Fruit fly (Drosophila melanogaster): Measurements from ENCODE around the gene Snoo.
A peak's percentile ranks its signal among the peaks of the same experiment; 100 is the strongest.

The Snoo gene

dm6 chr2L:8009283-8010211 is 25.6 kb upstream of the Snoo start, which contains the start of gene CG12560 (continued):
- no peak for TF ChIP-seq CG9817 (tag; optimal IDR thresholded peaks at IDR 0.05)
- TF ChIP-seq Tbp (GFP tag; optimal IDR thresholded peaks at IDR 0.05) = no peak
- no peak for TF ChIP-seq Dek (tag; optimal IDR thresholded peaks at IDR 0.05)
- no peak for TF ChIP-seq tup (GFP tag; optimal IDR thresholded peaks at IDR 0.05)
- TF ChIP-seq scrt (GFP tag; optimal IDR thresholded peaks at IDR 0.05) = no peak
- TF ChIP-seq Fer1 (GFP tag; optimal IDR thresholded peaks at IDR 0.05) = no peak
- no peak for TF ChIP-seq CG13424 (tag; optimal IDR thresholded peaks at IDR 0.05)
- TF ChIP-seq Side (GFP tag; optimal IDR thresholded peaks at IDR 0.05) = no peak
- no peak for TF ChIP-seq ro (GFP tag; IDR thresholded peaks at IDR 0.05)
- TF ChIP-seq CG15073 (GFP tag; optimal IDR thresholded peaks at IDR 0.05) = no peak
- TF ChIP-seq gcm2 (GFP tag; optimal IDR thresholded peaks at IDR 0.05) = no peak
- TF ChIP-seq cad (GFP tag; optimal IDR thresholded peaks at IDR 0.05) = no peak
- no peak for TF ChIP-seq Aef1 (GFP tag; IDR thresholded peaks at IDR 0.05)
- no peak for TF ChIP-seq insv (GFP tag; optimal IDR thresholded peaks at IDR 0.05)
- TF ChIP-seq Dip2 (GFP tag; IDR thresholded peaks at IDR 0.05) = no peak
- no peak for TF ChIP-seq CG8290 (GFP tag; optimal IDR thresholded peaks at IDR 0.05)
- peak in 1 of 2 experiments; percentile 11 for TF ChIP-seq CG8290 (tag; optimal IDR thresholded peaks at IDR 0.05)
- peak in 1 of 2 experiments; percentile 22 for TF ChIP-seq Hr51 (GFP tag; optimal IDR thresholded peaks at IDR 0.05)
- TF ChIP-seq CG3838 (GFP tag; optimal IDR thresholded peaks at IDR 0.05) = peak; percentile 15
- peak; percentile 29 for TF ChIP-seq Ptx1 (GFP tag; IDR thresholded peaks at IDR 0.05)
- no peak for TF ChIP-seq crc (GFP tag; optimal IDR thresholded peaks at IDR 0.05)
- no peak for TF ChIP-seq pb (GFP tag; optimal IDR thresholded peaks at IDR 0.05)
- peak; percentile 43; the same call in 1 of the 3 replicates for TF ChIP-seq tgo (GFP tag; IDR thresholded peaks at IDR 0.05)
- TF ChIP-seq sisA (GFP tag; IDR thresholded peaks at IDR 0.05) = no peak
- no peak for TF ChIP-seq CG18619 (GFP tag; optimal IDR thresholded peaks at IDR 0.05)
- TF ChIP-seq nom (GFP tag; optimal IDR thresholded peaks at IDR 0.05) = peak; percentile 58
- no peak for TF ChIP-seq CG31441 (GFP tag; IDR thresholded peaks at IDR 0.05)
- no peak for TF ChIP-seq CG18262 (tag; optimal IDR thresholded peaks at IDR 0.05)
- TF ChIP-seq CG3065 (GFP tag; optimal IDR thresholded peaks at IDR 0.05) = no peak
- no peak for TF ChIP-seq CG12104 (GFP tag; optimal IDR thresholded peaks at IDR 0.05)
- TF ChIP-seq CrebB (tag; optimal IDR thresholded peaks at IDR 0.05) = peak; percentile 13
- no peak for TF ChIP-seq CG17361 (GFP tag; IDR thresholded peaks at IDR 0.05)
- TF ChIP-seq CG11504 (tag; optimal IDR thresholded peaks at IDR 0.05) = peak; percentile 64
- peak; percentile 25 for TF ChIP-seq CG2678 (tag; optimal IDR thresholded peaks at IDR 0.05)
- no peak for TF ChIP-seq Mes4 (GFP tag; optimal IDR thresholded peaks at IDR 0.05)
- no peak for TF ChIP-seq CG12071 (GFP tag; optimal IDR thresholded peaks at IDR 0.05)
- TF ChIP-seq disco-r (GFP tag; optimal IDR thresholded peaks at IDR 0.05) = no peak
- no peak for TF ChIP-seq CG12236 (GFP tag; optimal IDR thresholded peaks at IDR 0.05)
- TF ChIP-seq fru (optimal IDR thresholded peaks at IDR 0.05) = no peak
- TF ChIP-seq amos (GFP tag; IDR thresholded peaks at IDR 0.05; ENCODE audit: partially characterized antibody) = no peak; the same call in 1 of the 2 replicates
- no peak for TF ChIP-seq CG6254 (GFP tag; optimal IDR thresholded peaks at IDR 0.05)
- no peak for TF ChIP-seq Hr3 (GFP tag; optimal IDR thresholded peaks at IDR 0.05)
- no peak for TF ChIP-seq D (optimal IDR thresholded peaks at IDR 0.05)
- TF ChIP-seq D (GFP tag; optimal IDR thresholded peaks at IDR 0.05) = no peak
- no peak for TF ChIP-seq ewg (GFP tag; optimal IDR thresholded peaks at IDR 0.05)
- no peak for TF ChIP-seq CG8924 (tag; optimal IDR thresholded peaks at IDR 0.05)
- no peak for TF ChIP-seq Six4 (GFP tag; optimal IDR thresholded peaks at IDR 0.05)
- TF ChIP-seq CG32767 (GFP tag; IDR thresholded peaks at IDR 0.05) = no peak
- peak; percentile 31; the same call in 1 of the 2 replicates for TF ChIP-seq Atf6 (GFP tag; IDR thresholded peaks at IDR 0.05)
- no peak for TF ChIP-seq chn (GFP tag; optimal IDR thresholded peaks at IDR 0.05)
- TF ChIP-seq repo (GFP tag; optimal IDR thresholded peaks at IDR 0.05) = no peak

Measured in whole organism, embryonic.